Worm (Caenorhabditis elegans) whole organism, midembryonic: ENCODE measurements around the gene bath-46.

Experiments used
- T22C8.4 ChIP-seq: fragments of 200-800 bp; sonication (Bioruptor generic); IDR thresholded peaks from 2 replicates; pipeline ENCODE4 v1.3.6; 2022; ENCODE audit warnings: missing genetic modification characterization, missing compliant biosample characterization
- cog-1 ChIP-seq: sonication (generic microtip); optimal IDR thresholded peaks from 2 replicates; lab custom pipeline; 2016; ENCODE audit warnings: missing genetic modification characterization, missing compliant biosample characterization
- flt-1 ChIP-seq: fragments of 200-800 bp; sonication (Bioruptor generic); IDR thresholded peaks from 2 replicates; pipeline ENCODE4 v1.3.6; 2022; ENCODE audit warnings: missing genetic modification characterization, missing compliant biosample characterization
- klf-2 ChIP-seq: fragments of 200-800 bp; sonication (Bioruptor generic); conservative IDR thresholded peaks from 2 replicates; pipeline ENCODE4 v1.3.6; 2022; ENCODE audit warnings: missing genetic modification reagents, missing genetic modification characterization, missing compliant biosample characterization
- med-1 ChIP-seq: sonication (generic microtip); optimal IDR thresholded peaks from 2 replicates; lab custom pipeline; 2017; ENCODE audit warnings: missing genetic modification characterization, mild to moderate bottlenecking, missing compliant biosample characterization, antibody characterized with exemption, missing genetic modification reagents; ENCODE audit not compliant: insufficient read depth
- ref-1 ChIP-seq: fragments of 200-800 bp; sonication (Bioruptor generic); conservative IDR thresholded peaks from 2 replicates; pipeline ENCODE4 v1.3.6; 2022; ENCODE audit warnings: missing genetic modification reagents, missing genetic modification characterization, missing compliant biosample characterization
- tab-1 ChIP-seq: fragments of 200-800 bp; sonication (Bioruptor generic); IDR thresholded peaks from 2 replicates; pipeline ENCODE4 v1.3.6; 2022; ENCODE audit warnings: missing genetic modification characterization, missing compliant biosample characterization
- ztf-23 ChIP-seq: fragments of 200-800 bp; sonication (Bioruptor generic); IDR thresholded peaks from 2 replicates; pipeline ENCODE4 v1.3.6; 2022; ENCODE audit warnings: missing genetic modification reagents, missing genetic modification characterization, missing compliant biosample characterization
- ztf-29 ChIP-seq: fragments of 200-800 bp; sonication (Bioruptor generic); IDR thresholded peaks from 2 replicates; pipeline ENCODE4 v1.3.6; 2022; ENCODE audit warnings: missing genetic modification reagents, missing genetic modification characterization, missing compliant biosample characterization

bath-46 gene

DNA sequence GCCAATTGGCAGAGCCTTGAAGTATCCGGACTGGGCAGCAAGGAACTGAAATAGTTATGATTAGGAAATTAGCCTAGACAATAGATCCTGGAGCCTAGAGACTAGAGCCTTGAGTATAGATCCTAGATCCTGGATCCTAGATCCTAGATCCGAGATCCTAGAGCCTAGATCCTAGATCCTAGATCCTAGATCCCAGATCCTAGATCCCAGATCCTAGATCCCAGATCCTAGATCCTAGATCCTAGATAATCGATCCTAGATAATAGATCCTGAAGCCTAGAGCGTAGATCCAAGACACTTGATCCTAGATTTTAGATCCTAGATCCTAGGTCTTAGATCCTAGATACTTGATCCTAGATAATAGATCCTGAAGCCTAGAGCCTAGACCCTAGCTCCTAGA is 7.3 kb downstream of the bath-46 start:
- TF ChIP-seq flt-1 (GFP tag; lab: Robert Waterston, UW) = no peak
- no peak for TF ChIP-seq T22C8.4 (GFP tag; lab: Robert Waterston, UW)
- TF ChIP-seq ztf-29 (GFP tag; lab: Robert Waterston, UW) = no peak
- TF ChIP-seq cog-1 (tag; lab: Kevin White, UChicago) = no peak
- no peak for TF ChIP-seq med-1
- no peak for TF ChIP-seq ztf-23 (GFP tag; lab: Robert Waterston, UW)
- no peak for TF ChIP-seq ref-1 (GFP tag; lab: Robert Waterston, UW)
- no peak for TF ChIP-seq klf-2 (GFP tag; lab: Robert Waterston, UW)
- no peak for TF ChIP-seq tab-1

DNA sequence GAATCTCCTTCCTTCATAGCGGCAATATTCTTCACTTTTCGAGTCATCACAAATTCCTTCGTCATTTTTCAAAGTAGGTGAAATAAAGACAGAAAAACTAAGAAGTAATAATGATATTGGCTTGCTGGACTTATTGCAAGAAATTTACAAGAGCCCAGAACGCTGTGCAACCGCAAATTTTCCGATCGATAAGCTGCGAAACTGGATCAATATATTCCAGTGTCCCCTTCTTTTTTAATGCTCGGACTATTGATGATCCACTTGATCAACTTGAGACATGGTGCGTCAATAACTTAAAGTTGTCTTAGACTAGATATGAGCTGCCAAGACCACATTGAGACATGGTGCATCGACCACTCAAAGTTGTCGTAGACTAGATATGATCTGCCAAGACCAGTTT is 8.4 kb downstream of the bath-46 start, which contains the start of gene bath-33:
TSS of gene bath-33 (minus strand) at position 101 of the 400 bp plus-strand sequence.
- TF ChIP-seq ztf-29 (GFP tag; lab: Robert Waterston, UW) (no peak), ref-1 (GFP tag; lab: Robert Waterston, UW) (no peak)

DNA sequence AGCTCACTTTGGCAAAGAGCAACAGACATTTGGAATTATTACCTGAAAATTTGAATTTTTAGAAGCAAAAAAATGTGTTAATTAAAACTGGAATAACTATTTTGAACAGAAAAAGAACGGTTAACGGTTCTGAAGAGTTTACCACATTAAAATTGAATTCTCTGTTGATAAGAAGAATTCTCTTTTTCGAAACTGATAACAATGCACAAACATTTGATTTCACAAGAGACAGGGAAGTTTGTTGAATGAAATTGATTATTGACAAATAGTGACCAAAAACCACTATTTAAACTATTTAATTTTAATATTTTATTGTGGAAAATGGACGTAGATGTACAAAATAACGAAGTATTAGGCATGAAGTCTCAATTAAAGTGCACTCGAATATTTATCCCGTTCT is 9.9 kb downstream of the bath-46 start:
- TF ChIP-seq med-1 (no peak), ztf-29 (GFP tag; lab: Robert Waterston, UW) (no peak)

DNA sequence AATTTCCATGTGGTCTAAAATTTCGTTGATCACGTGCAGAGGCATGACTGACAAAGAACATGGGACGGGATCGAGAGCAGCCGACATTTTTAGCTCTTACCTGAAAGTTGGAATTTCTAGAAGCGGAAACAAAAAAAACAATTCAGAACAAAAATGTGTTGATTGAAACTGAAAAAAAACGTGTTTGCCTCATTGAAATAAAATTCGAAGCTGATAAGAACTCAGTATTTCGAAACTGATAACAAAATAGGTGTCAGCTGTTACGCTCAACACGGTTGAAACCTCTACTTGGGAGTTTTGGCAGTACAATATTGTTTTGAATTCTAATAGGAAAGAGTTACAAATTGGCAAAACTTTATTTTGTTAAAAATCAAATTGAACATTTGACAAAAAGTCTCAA is 11.2 kb downstream of the bath-46 start:
- TF ChIP-seq ztf-29 (GFP tag; lab: Robert Waterston, UW) (no peak), ref-1 (GFP tag; lab: Robert Waterston, UW) (no peak), T22C8.4 (GFP tag; lab: Robert Waterston, UW) (no peak), flt-1 (GFP tag; lab: Robert Waterston, UW) (no peak)

DNA sequence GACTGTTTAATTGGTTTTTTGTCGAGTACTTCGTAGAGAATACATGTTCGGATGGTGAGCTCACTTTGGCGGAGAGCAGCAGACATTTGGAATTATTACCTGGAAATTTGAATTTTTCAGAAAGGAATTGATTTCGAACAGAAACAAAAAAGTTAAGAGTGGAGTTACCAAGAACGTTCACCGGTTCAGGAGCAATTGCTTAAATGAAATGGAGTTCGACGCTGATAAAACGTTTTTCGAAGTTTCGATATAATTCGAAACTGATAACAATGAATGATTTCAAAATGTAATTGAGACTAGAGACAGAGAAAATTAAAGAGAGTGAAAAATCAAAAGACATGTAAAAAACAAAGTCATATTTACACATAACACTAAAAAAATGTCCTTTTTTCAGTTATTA is 12.9 kb downstream of the bath-46 start, which contains the start of gene fbxa-163:
TSS of gene fbxa-163 (minus strand) at position 101 of the 400 bp plus-strand sequence.
- TF ChIP-seq flt-1 (GFP tag; lab: Robert Waterston, UW) (no peak), tab-1 (no peak), med-1 (no peak), klf-2 (GFP tag; lab: Robert Waterston, UW) (no peak), T22C8.4 (GFP tag; lab: Robert Waterston, UW) (no peak), ztf-29 (GFP tag; lab: Robert Waterston, UW) (no peak), cog-1 (tag; lab: Kevin White, UChicago) (no peak), ztf-23 (GFP tag; lab: Robert Waterston, UW) (no peak), ref-1 (GFP tag; lab: Robert Waterston, UW) (no peak)

DNA sequence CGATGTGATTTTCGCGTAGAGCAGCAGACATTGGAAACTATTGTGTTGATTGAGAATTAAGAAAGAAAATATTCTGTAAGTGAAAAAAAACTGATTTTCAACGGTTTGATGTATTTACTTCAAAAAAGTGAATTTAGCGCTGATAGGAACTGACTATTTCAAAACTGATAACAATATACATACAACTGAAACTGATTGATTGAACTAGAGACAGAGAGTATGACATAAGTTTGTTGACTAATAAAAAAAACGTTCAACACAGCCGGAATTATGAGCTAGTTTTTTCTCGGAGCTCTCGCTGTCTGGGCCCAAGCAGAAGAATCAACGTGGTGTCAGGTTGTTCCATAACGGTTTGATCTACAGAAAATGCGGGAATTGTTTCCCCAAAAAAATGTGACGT is 16.3 kb downstream of the bath-46 start, which contains the start of gene fbxa-164:
TSS of gene fbxa-164 (minus strand) at position 101 of the 400 bp plus-strand sequence.
- TF ChIP-seq ztf-23 (GFP tag; lab: Robert Waterston, UW) (no peak), T22C8.4 (GFP tag; lab: Robert Waterston, UW) (no peak), tab-1 (no peak), klf-2 (GFP tag; lab: Robert Waterston, UW) (no peak), med-1 (no peak), cog-1 (tag; lab: Kevin White, UChicago) (no peak), ztf-29 (GFP tag; lab: Robert Waterston, UW) (no peak), ref-1 (GFP tag; lab: Robert Waterston, UW) (no peak), flt-1 (GFP tag; lab: Robert Waterston, UW) (no peak)

DNA sequence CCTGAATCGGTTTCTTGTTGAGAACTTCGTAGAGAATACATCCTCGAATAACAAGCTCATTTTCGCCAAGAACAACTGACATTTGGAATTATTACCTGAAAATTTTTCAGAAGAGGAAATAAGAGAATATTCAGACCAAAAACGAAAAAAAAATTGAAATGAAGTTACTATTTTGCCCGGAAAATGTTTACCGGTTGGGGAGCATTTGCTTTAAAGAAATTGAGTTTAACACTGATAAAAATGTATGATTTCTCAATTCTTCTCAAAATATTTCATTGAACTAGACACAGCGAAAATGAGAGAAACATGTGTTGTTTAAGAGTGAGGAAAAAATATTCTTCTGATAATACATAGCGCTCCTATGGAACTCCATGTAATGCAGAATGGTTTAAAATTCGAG is 18.7 kb downstream of the bath-46 start, which contains the start of gene fbxa-165:
TSS of gene fbxa-165 (minus strand) at position 101 of the 400 bp plus-strand sequence.
- no peak for TF ChIP-seq klf-2 (GFP tag; lab: Robert Waterston, UW)

DNA sequence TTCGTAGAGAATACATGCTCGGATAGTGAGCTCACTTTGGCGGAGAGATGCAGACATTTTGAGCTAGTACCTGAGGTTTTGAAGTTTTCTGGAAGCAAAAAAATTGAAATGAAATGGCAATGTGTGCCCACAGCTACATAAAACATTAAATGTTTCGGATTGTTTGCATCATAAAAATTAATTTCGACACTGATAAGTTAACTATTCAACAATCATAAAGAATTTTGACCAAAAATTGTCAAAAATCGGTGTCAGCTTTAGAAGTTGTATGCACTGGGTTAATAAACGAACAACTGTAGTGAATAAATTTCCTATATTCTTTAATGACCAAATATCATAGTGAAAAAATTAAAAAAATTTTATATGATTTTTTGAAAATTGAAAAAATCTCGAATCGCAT is 21.2 kb downstream of the bath-46 start, which contains the start of gene fbxa-166:
TSS of gene fbxa-166 (minus strand) at position 101 of the 400 bp plus-strand sequence.
- no peak for TF ChIP-seq T22C8.4 (GFP tag; lab: Robert Waterston, UW)
- no peak for TF ChIP-seq ztf-23 (GFP tag; lab: Robert Waterston, UW)
- TF ChIP-seq ztf-29 (GFP tag; lab: Robert Waterston, UW) = no peak
- TF ChIP-seq cog-1 (tag; lab: Kevin White, UChicago) = no peak
- TF ChIP-seq flt-1 (GFP tag; lab: Robert Waterston, UW) = no peak
- TF ChIP-seq klf-2 (GFP tag; lab: Robert Waterston, UW) = no peak
- TF ChIP-seq tab-1 = no peak
- no peak for TF ChIP-seq ref-1 (GFP tag; lab: Robert Waterston, UW)
- TF ChIP-seq med-1 = no peak

DNA sequence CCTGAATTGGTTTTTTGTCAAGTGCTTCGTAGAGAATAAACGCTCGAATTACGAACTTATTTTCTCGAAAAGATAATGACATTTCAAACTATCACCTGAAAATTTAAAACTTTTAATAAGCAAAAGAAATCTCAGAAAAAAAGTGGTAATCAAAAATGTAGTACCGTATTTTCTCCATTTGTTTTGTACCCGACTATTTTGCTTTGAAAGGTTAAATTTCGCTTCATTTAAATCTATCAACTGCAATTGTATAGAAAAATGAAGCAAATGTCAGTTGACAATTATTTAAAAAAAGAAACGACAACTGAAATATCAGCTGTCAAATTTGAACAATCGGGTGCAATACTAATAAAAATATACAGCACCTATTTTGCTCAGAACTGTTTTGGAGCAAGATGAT is 23.5 kb downstream of the bath-46 start, which contains the start of gene fbxa-158:
TSS of gene fbxa-158 (minus strand) at position 101 of the 400 bp plus-strand sequence.
- TF ChIP-seq ztf-23 (GFP tag; lab: Robert Waterston, UW) = no peak
- TF ChIP-seq klf-2 (GFP tag; lab: Robert Waterston, UW) = no peak
- no peak for TF ChIP-seq ztf-29 (GFP tag; lab: Robert Waterston, UW)
- TF ChIP-seq ref-1 (GFP tag; lab: Robert Waterston, UW) = no peak
- no peak for TF ChIP-seq T22C8.4 (GFP tag; lab: Robert Waterston, UW)
- TF ChIP-seq med-1 = no peak
- no peak for TF ChIP-seq flt-1 (GFP tag; lab: Robert Waterston, UW)
- no peak for TF ChIP-seq cog-1 (tag; lab: Kevin White, UChicago)
- no peak for TF ChIP-seq tab-1

DNA sequence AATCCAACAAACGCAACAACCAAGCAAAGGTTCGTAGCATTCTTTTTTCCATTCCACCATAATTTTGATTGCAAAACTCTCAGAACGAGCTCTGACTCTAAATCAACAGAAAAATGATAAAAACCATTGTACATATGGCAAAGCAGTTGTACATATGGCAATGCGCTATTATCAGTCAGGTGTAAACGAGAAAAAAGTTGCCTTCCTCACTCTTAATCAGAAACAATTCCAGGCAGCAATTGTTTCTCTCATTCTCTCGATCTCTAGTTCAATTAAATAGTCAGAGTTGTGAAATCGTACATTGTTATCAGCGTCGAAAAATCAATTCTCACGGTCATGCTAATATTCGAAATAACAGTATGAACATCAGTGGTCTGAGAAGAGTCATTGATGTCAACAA is 24.1 kb downstream of the bath-46 start:
- TF ChIP-seq med-1 (no peak), klf-2 (GFP tag; lab: Robert Waterston, UW) (no peak), T22C8.4 (GFP tag; lab: Robert Waterston, UW) (no peak), tab-1 (no peak), ref-1 (GFP tag; lab: Robert Waterston, UW) (no peak), ztf-29 (GFP tag; lab: Robert Waterston, UW) (no peak), flt-1 (GFP tag; lab: Robert Waterston, UW) (no peak), cog-1 (tag; lab: Kevin White, UChicago) (no peak)
